Fruit fly (Drosophila melanogaster): ENCODE results near the gene pira.

The pira gene

DNA sequence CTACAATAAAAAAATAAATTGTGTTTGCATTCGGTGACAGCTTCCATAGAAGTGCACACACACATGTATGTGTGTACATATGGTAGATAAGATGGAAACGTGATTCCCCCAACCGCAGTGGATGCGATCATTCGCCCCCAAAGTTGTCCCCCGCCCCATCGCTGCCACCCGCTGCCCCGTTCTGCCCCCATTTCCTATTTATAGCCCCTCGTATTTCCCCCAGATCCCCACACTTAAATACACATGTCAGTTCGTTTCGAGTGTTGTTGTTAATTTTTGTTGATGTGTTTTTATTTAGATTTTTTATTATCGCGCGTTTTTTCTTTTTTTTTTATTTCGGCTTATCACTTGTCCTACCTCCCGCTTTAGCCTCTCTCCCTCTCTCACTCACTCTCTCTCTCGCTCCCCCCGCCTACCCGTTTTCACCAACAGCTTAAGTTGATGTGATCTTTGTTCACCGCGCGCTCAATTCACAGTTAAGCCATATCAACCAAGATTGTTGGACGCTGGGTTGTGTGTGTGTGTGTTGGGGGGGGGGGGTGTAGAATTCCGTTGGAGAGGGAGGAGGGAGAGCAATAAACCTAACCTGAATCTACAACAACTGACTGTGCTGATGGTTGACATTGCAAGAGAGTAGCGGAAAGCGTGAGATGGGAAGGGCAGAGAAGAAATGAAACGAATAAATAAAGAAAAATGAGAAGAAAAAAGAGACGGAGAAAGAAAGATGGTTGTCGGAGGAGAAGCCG, 9.6 kb downstream of the pira start (continued):
- TF ChIP-seq CG15336 (GFP tag; IDR thresholded peaks at IDR 0.05) = peak; percentile 63
- TF ChIP-seq achi (GFP tag; optimal IDR thresholded peaks at IDR 0.05) = no peak
- no peak for TF ChIP-seq esn (GFP tag; optimal IDR thresholded peaks at IDR 0.05)
- TF ChIP-seq eg (GFP tag; IDR thresholded peaks at IDR 0.05) = peak; percentile 81
- TF ChIP-seq Hr38 (GFP tag; optimal IDR thresholded peaks at IDR 0.05) = no peak
- no peak for TF ChIP-seq Sox102F (GFP tag; optimal IDR thresholded peaks at IDR 0.05)
- TF ChIP-seq CG11902 (GFP tag; optimal IDR thresholded peaks at IDR 0.05) = no peak
- no peak for TF ChIP-seq OdsH (GFP tag; optimal IDR thresholded peaks at IDR 0.05)
- TF ChIP-seq topi (GFP tag; optimal IDR thresholded peaks at IDR 0.05) = no peak
- peak; percentile 28 for TF ChIP-seq spab (GFP tag; optimal IDR thresholded peaks at IDR 0.05)
- no peak for TF ChIP-seq Eip93F (GFP tag; optimal IDR thresholded peaks at IDR 0.05)
- TF ChIP-seq Smox (GFP tag; optimal IDR thresholded peaks at IDR 0.05) = no peak
- TF ChIP-seq Lpt (GFP tag; optimal IDR thresholded peaks at IDR 0.05) = peak; percentile 41
- no peak for TF ChIP-seq cyc (GFP tag; optimal IDR thresholded peaks at IDR 0.05)
- TF ChIP-seq CG16779 (tag; optimal IDR thresholded peaks at IDR 0.05) = peak; percentile 65
- TF ChIP-seq CG3032 (tag; optimal IDR thresholded peaks at IDR 0.05) = peak; percentile 4
- TF ChIP-seq lz (GFP tag; optimal IDR thresholded peaks at IDR 0.05) = no peak

DNA sequence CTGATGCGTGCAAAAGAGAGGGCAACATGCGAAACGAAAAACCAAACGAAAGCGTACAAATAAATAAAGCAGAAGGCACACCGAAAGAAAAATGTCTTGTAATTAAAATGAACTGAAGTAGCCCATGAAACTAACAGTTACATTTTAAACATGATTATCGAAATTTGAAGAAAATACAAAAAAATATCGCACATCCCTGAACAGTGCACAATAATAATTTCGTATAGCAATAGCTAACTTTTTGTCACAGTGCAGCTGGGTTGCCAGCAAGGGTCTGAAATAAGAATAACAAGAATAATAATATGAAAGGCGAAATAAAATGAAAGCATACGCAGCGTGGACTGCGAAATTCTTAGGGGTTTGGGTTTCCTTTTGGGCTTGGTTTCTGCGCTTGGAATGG, 11.2 kb downstream of the pira start:
- TF ChIP-seq dsx (GFP tag; optimal IDR thresholded peaks at IDR 0.05; ENCODE audit: poor library complexity, severe bottlenecking) (peak; percentile 99), fd59A (GFP tag; optimal IDR thresholded peaks at IDR 0.05) (peak; percentile 100), CG6792 (GFP tag; optimal IDR thresholded peaks at IDR 0.05) (peak; percentile 100), Hr4 (GFP tag; optimal IDR thresholded peaks at IDR 0.05) (peak; percentile 94), CG3919 (GFP tag; optimal IDR thresholded peaks at IDR 0.05) (peak; percentile 100), vri (GFP tag; optimal IDR thresholded peaks at IDR 0.05) (peak; percentile 99), CG8319 (GFP tag; optimal IDR thresholded peaks at IDR 0.05) (peak; percentile 99), fd85E (GFP tag; optimal IDR thresholded peaks at IDR 0.05) (peak; percentile 97), Sox102F (GFP tag; optimal IDR thresholded peaks at IDR 0.05) (peak; percentile 100), CG11294 (GFP tag; IDR thresholded peaks at IDR 0.05) (peak; percentile 99), esn (GFP tag; optimal IDR thresholded peaks at IDR 0.05) (peak; percentile 100), CG8119 (GFP tag; IDR thresholded peaks at IDR 0.05) (peak; percentile 99), pdm3 (GFP tag; optimal IDR thresholded peaks at IDR 0.05) (peak; percentile 100), Sox14 (GFP tag; optimal IDR thresholded peaks at IDR 0.05) (peak; percentile 100), CG34406 (GFP tag; optimal IDR thresholded peaks at IDR 0.05) (peak; percentile 100), acj6 (GFP tag; optimal IDR thresholded peaks at IDR 0.05) (peak; percentile 98), Met (GFP tag; optimal IDR thresholded peaks at IDR 0.05) (peak; percentile 100), CG3032 (tag; optimal IDR thresholded peaks at IDR 0.05) (peak; percentile 100), CG6854 (GFP tag; optimal IDR thresholded peaks at IDR 0.05) (peak; percentile 99), Lpt (GFP tag; optimal IDR thresholded peaks at IDR 0.05) (peak; percentile 99), Hr39 (GFP tag; optimal IDR thresholded peaks at IDR 0.05) (peak; percentile 100), CG10631 (GFP tag; optimal IDR thresholded peaks at IDR 0.05) (peak; percentile 100), spab (GFP tag; optimal IDR thresholded peaks at IDR 0.05) (peak; percentile 100), Eip78C (GFP tag) (peak; percentile 100), CG10669 (GFP tag; optimal IDR thresholded peaks at IDR 0.05) (peak; percentile 100), CG11762 (GFP tag; optimal IDR thresholded peaks at IDR 0.05; ENCODE audit: insufficient read depth) (peak; percentile 99), OdsH (GFP tag; optimal IDR thresholded peaks at IDR 0.05) (peak; percentile 100), net (GFP tag; optimal IDR thresholded peaks at IDR 0.05) (peak; percentile 100), Hr38 (GFP tag; optimal IDR thresholded peaks at IDR 0.05) (peak; percentile 83), Blimp-1 (GFP tag; optimal IDR thresholded peaks at IDR 0.05) (peak; percentile 98), lz (GFP tag; optimal IDR thresholded peaks at IDR 0.05) (peak; percentile 99), cyc (GFP tag; optimal IDR thresholded peaks at IDR 0.05) (peak; percentile 100), CG16779 (tag; optimal IDR thresholded peaks at IDR 0.05) (peak; percentile 97), fkh (GFP tag; optimal IDR thresholded peaks at IDR 0.05) (peak; percentile 94), Eip93F (GFP tag; optimal IDR thresholded peaks at IDR 0.05) (peak; percentile 99), achi (GFP tag; optimal IDR thresholded peaks at IDR 0.05) (peak; percentile 99), CG6163 (GFP tag; IDR thresholded peaks at IDR 0.05) (peak; percentile 100), CG9139 (GFP tag; optimal IDR thresholded peaks at IDR 0.05) (peak; percentile 99), CG8632 (GFP tag; optimal IDR thresholded peaks at IDR 0.05) (peak; percentile 100), dac (GFP tag; optimal IDR thresholded peaks at IDR 0.05) (peak; percentile 99), Ets21C (GFP tag; optimal IDR thresholded peaks at IDR 0.05) (peak; percentile 99), CG11902 (GFP tag; optimal IDR thresholded peaks at IDR 0.05) (peak; percentile 99), Eip75B (GFP tag; optimal IDR thresholded peaks at IDR 0.05) (peak; percentile 100)

Data from whole organism, prepupa.